Worm (Caenorhabditis elegans): ENCODE data around the gene nhr-110.

DNA sequence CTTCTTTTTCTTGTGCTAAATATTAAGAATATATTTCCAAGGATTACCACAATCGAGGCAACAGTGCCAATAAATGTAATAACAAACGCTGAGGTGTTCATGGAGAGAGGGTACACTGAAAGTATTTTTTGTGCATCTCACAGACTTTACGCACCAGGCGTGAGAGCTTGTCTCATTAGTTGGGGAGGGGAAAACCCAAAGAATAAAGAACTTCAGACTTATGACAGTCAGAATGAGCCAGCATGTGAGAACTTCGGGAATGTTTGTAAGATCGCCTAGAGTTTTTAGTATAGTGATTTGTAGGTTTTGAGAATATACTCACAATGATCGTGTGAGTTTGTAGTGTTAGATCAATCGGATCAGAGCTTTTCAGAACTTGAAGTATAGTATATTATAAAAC, 9.5 kb downstream of the nhr-110 start, which contains the start of gene srbc-41:
- no peak for TF ChIP-seq W03F9.2 (tag; optimal IDR thresholded peaks at IDR 0.05)
- TF ChIP-seq him-1 (tag; optimal IDR thresholded peaks at IDR 0.05) = no peak
- TF ChIP-seq dao-5 (tag; optimal IDR thresholded peaks at IDR 0.05) = no peak
